Worm (Caenorhabditis elegans) whole organism, L2 larva: ENCODE measurements around the gene C44C1.1.

Experiments
- Y55F3AM.14 ChIP-seq: fragments of 200-800 bp; sonication (Bioruptor generic); optimal IDR thresholded peaks from 2 replicates; lab custom pipeline; 2018; ENCODE audit warnings: mild to moderate bottlenecking, missing genetic modification characterization, missing compliant biosample characterization
- ama-1 ChIP-seq: fragments of 150-350 bp; optimal IDR thresholded peaks from 2 replicates; lab custom pipeline; 2018; ENCODE audit warnings: inconsistent platforms
- blmp-1 ChIP-seq: sonication (generic microtip); optimal IDR thresholded peaks from 2 replicates; lab custom pipeline; 2017; ENCODE audit warnings: missing genetic modification characterization, mild to moderate bottlenecking, missing compliant biosample characterization, antibody characterized with exemption, moderate library complexity; ENCODE audit not compliant: insufficient read depth
- ceh-16 ChIP-seq: fragments of 150-350 bp; optimal IDR thresholded peaks from 2 replicates; lab custom pipeline; 2014; ENCODE audit warnings: missing biosample characterization, missing genetic modification characterization
- egl-27 ChIP-seq: sonication (generic microtip); optimal IDR thresholded peaks from 3 replicates; lab custom pipeline; 2017; ENCODE audit warnings: missing biosample characterization, missing genetic modification reagents, missing genetic modification characterization
- lin-11 ChIP-seq: fragments of 150-350 bp; sonication (generic microtip); optimal IDR thresholded peaks from 2 replicates; lab custom pipeline; 2014; ENCODE audit warnings: missing biosample characterization, missing genetic modification characterization, inconsistent platforms, mixed read lengths
- lin-39 ChIP-seq: fragments of 150-350 bp; optimal IDR thresholded peaks from 2 replicates; lab custom pipeline; 2014; ENCODE audit warnings: missing biosample characterization, missing genetic modification reagents, missing genetic modification characterization
- mdl-1 ChIP-seq, 2 experiments: fragments of 150-350 bp in 1 of 2; sonication (generic microtip) in 1 of 2; optimal IDR thresholded peaks; 2 replicates each; lab custom pipeline; 2017; ENCODE audit warnings: missing biosample characterization in 2 of 2, missing genetic modification characterization in 2 of 2
- nhr-237 ChIP-seq: fragments of 150-350 bp; optimal IDR thresholded peaks from 2 replicates; lab custom pipeline; 2014; ENCODE audit warnings: missing biosample characterization, missing genetic modification characterization
- snpc-4 ChIP-seq: fragments of 150-350 bp; optimal IDR thresholded peaks from 2 replicates; lab custom pipeline; 2014; ENCODE audit warnings: missing biosample characterization, missing genetic modification characterization
- ztf-11 ChIP-seq: sonication (generic microtip); optimal IDR thresholded peaks from 2 replicates; lab custom pipeline; 2017; ENCODE audit warnings: missing biosample characterization, missing genetic modification characterization

DNA sequence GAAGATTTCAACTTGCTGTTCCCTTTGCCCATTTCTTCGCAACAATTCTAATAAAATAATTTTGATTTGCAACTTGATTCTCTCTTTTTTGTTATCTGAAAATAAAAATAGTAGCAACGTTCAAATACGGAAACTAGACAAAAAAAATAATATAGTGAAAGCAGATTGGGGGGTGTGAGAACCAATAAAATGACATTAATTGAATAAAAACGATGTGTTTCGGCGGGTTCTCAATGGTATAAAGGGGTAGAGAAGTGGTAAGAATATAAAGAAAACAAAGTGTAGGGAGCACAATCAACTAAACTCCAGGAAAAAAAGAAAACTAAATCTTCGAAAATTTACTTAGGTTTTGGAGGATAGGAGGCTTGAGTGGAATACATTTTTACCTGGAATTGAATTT is 17.4 kb upstream of the C44C1.1 start, which contains the start of gene ncs-1:
- TF ChIP-seq lin-39 (no peak), ztf-11 (no peak), lin-11 (tag; lab: Kevin White, UChicago) (no peak), egl-27 (tag; lab: Kevin White, UChicago) (no peak), ama-1 (lab: Kevin White, UChicago) (no peak), ceh-16 (tag; lab: Kevin White, UChicago) (no peak), nhr-237 (no peak), snpc-4 (tag; lab: Kevin White, UChicago) (no peak), blmp-1 (no peak), Y55F3AM.14 (GFP tag; lab: Kevin White, UChicago) (no peak), mdl-1 (tag; optimal IDR thresholded peaks at IDR 0.05; lab: Kevin White, UChicago) (no peak)
